Fruit fly (Drosophila melanogaster): ENCODE results near the gene Sugb.

- peak; percentile 26 for TF ChIP-seq Bgb (GFP tag; IDR thresholded peaks at IDR 0.05; ENCODE audit: partially characterized antibody)
- TF ChIP-seq CG12299 (tag; optimal IDR thresholded peaks at IDR 0.05) = no peak
- no peak for TF ChIP-seq CG31224 (GFP tag; IDR thresholded peaks at IDR 0.05)
- TF ChIP-seq so (GFP tag; IDR thresholded peaks at IDR 0.05) = 0 out of 3 replicates have a peak, but pooled peaks have one; percentile 14
- no peak for TF ChIP-seq CG16815 (GFP tag; optimal IDR thresholded peaks at IDR 0.05)
- no peak for TF ChIP-seq BEAF-32 (GFP tag; optimal IDR thresholded peaks at IDR 0.05)
- no peak for TF ChIP-seq CG4360 (GFP tag; IDR thresholded peaks at IDR 0.05)
Measured at dm6 chr3L:11707978-11708632, 24.3 kb downstream of the Sugb start, which contains the start of gene CG11658.

All from whole organism, embryonic.